Worm (Caenorhabditis elegans) whole organism, L3 larva: ENCODE measurements around the gene B0495.5.

Experiments
- ZK546.5 ChIP-seq: sonication (generic microtip); optimal IDR thresholded peaks from 2 replicates; lab custom pipeline; 2017; ENCODE audit warnings: missing biosample characterization, missing genetic modification characterization
- ama-1 ChIP-seq: fragments of 150-350 bp; optimal IDR thresholded peaks from 2 replicates; lab custom pipeline; 2018
- ceh-9 ChIP-seq: sonication (generic microtip); optimal IDR thresholded peaks from 2 replicates; lab custom pipeline; 2018; ENCODE audit warnings: missing biosample characterization, missing genetic modification characterization
- elt-1 ChIP-seq: fragments of 150-350 bp; optimal IDR thresholded peaks from 2 replicates; lab custom pipeline; 2014; ENCODE audit warnings: missing biosample characterization, missing genetic modification characterization
- elt-3 ChIP-seq, 3 experiments: fragments of 150-350 bp in 1 of 3; sonication (generic microtip) in 2 of 3; optimal IDR thresholded peaks; 2 replicates in 2 of 3; 4 replicates in 1 of 3; lab custom pipeline; 2014 to 2017; ENCODE audit warnings: missing biosample characterization in 3 of 3, missing genetic modification characterization in 3 of 3
- lin-15B ChIP-seq: fragments of 150-350 bp; optimal IDR thresholded peaks from 2 replicates; lab custom pipeline; 2014; ENCODE audit warnings: missing biosample characterization, missing genetic modification characterization
- nfya-1 ChIP-seq: sonication (generic microtip); optimal IDR thresholded peaks from 2 replicates; lab custom pipeline; 2017; ENCODE audit warnings: missing genetic modification characterization, mild to moderate bottlenecking, missing compliant biosample characterization, antibody characterized with exemption, moderate library complexity; ENCODE audit not compliant: insufficient read depth
- nhr-11 ChIP-seq: fragments of 150-350 bp; optimal IDR thresholded peaks from 2 replicates; lab custom pipeline; 2014; ENCODE audit warnings: missing biosample characterization, missing genetic modification characterization
- nhr-237 ChIP-seq: fragments of 150-350 bp; optimal IDR thresholded peaks from 2 replicates; lab custom pipeline; 2014; ENCODE audit warnings: missing biosample characterization, missing genetic modification characterization
- nhr-76 ChIP-seq: fragments of 150-350 bp; sonication (generic microtip); optimal IDR thresholded peaks from 5 replicates; lab custom pipeline; 2014; ENCODE audit warnings: missing biosample characterization, missing genetic modification characterization
- unc-62 ChIP-seq: fragments of 150-350 bp; sonication (generic microtip); optimal IDR thresholded peaks from 4 replicates; lab custom pipeline; 2014; ENCODE audit warnings: missing biosample characterization, missing genetic modification reagents, missing genetic modification characterization
- ztf-11 ChIP-seq: fragments of 150-350 bp; optimal IDR thresholded peaks from 2 replicates; lab custom pipeline; 2014; ENCODE audit warnings: missing biosample characterization, missing genetic modification characterization

DNA sequence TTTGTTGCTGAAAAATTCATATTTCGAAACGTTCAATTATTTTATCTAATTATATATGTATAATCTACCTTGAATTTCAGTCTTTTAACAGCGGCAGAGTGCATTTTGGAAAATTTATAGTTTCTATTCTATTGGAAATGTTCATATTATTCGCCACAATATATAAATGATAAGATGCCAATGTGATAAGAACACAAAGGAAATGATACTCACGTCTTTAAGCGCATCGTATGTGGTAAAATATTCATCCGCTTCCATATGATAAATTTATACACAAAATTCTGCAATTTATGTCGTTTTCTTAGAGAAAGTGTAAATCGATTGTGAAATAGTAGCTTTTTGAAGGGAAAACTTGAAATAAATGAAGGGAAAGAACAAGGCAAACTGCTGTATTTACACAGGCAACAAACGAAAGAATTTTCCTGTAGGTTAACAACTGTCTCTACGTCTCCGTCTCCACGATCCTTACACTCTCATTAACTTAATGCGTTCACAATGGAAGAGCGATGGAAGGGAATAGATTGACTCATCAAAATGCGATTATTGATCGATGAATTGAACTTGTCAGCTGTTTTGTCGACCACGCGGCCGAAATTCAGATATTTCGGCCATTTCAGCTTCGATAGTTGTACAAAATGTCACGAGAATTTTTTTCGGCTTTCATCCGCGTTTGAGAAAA is 36.2 kb downstream of the B0495.5 start, which contains the start of gene alfa-1:
- no peak for TF ChIP-seq nhr-11 (tag; lab: Kevin White, UChicago)
- no peak for TF ChIP-seq nhr-76
- TF ChIP-seq nhr-237 (tag; lab: Kevin White, UChicago) = no peak
- no peak for TF ChIP-seq ceh-9 (tag; lab: Kevin White, UChicago)
- no peak for TF ChIP-seq elt-1 (tag; lab: Kevin White, UChicago)
- TF ChIP-seq unc-62 (GFP tag; lab: Kevin White, UChicago) = no peak
- TF ChIP-seq ama-1 (lab: Kevin White, UChicago) = no peak
- TF ChIP-seq ZK546.5 (tag; lab: Kevin White, UChicago) = no peak
- TF ChIP-seq elt-3 (tag; optimal IDR thresholded peaks at IDR 0.05; lab: Kevin White, UChicago) = no peak
- no peak for TF ChIP-seq ztf-11 (tag; lab: Kevin White, UChicago)
- no peak for TF ChIP-seq lin-15B (tag; lab: Kevin White, UChicago)
- peak; percentile 12 for TF ChIP-seq nfya-1
